Worm (Caenorhabditis elegans) whole organism, L2 larva: ENCODE results near the gene ttr-48.
A peak's percentile ranks its signal among the peaks of the same experiment; 100 is the strongest.

Experiments
- C34F6.9 ChIP-seq: fragments of 150-350 bp; optimal IDR thresholded peaks from 2 replicates; lab custom pipeline; 2014; ENCODE audit warnings: missing biosample characterization, missing genetic modification characterization
- F13H6.1 ChIP-seq: sonication (generic microtip); optimal IDR thresholded peaks from 2 replicates; lab custom pipeline; 2016; ENCODE audit warnings: missing genetic modification characterization, missing compliant biosample characterization
- R02D3.7 ChIP-seq: fragments of 150-350 bp; optimal IDR thresholded peaks from 2 replicates; lab custom pipeline; 2014; ENCODE audit warnings: missing biosample characterization, missing genetic modification characterization
- Y55F3AM.14 ChIP-seq: fragments of 200-800 bp; sonication (Bioruptor generic); optimal IDR thresholded peaks from 2 replicates; lab custom pipeline; 2018; ENCODE audit warnings: mild to moderate bottlenecking, missing genetic modification characterization, missing compliant biosample characterization
- alr-1 ChIP-seq: fragments of 150-350 bp; optimal IDR thresholded peaks from 2 replicates; lab custom pipeline; 2014; ENCODE audit warnings: missing biosample characterization, missing genetic modification characterization
- ama-1 ChIP-seq: fragments of 150-350 bp; optimal IDR thresholded peaks from 2 replicates; lab custom pipeline; 2018; ENCODE audit warnings: inconsistent platforms
- blmp-1 ChIP-seq: sonication (generic microtip); optimal IDR thresholded peaks from 2 replicates; lab custom pipeline; 2017; ENCODE audit warnings: missing genetic modification characterization, mild to moderate bottlenecking, missing compliant biosample characterization, antibody characterized with exemption, moderate library complexity; ENCODE audit not compliant: insufficient read depth
- ceh-16 ChIP-seq: fragments of 150-350 bp; optimal IDR thresholded peaks from 2 replicates; lab custom pipeline; 2014; ENCODE audit warnings: missing biosample characterization, missing genetic modification characterization
- dmd-4 ChIP-seq: sonication (generic microtip); optimal IDR thresholded peaks from 2 replicates; lab custom pipeline; 2017; ENCODE audit warnings: missing biosample characterization, missing genetic modification characterization
- egl-27 ChIP-seq: sonication (generic microtip); optimal IDR thresholded peaks from 3 replicates; lab custom pipeline; 2017; ENCODE audit warnings: missing biosample characterization, missing genetic modification reagents, missing genetic modification characterization
- elt-3 ChIP-seq: sonication (generic microtip); optimal IDR thresholded peaks from 2 replicates; lab custom pipeline; 2017; ENCODE audit warnings: missing biosample characterization, missing genetic modification characterization
- fos-1 ChIP-seq: fragments of 150-350 bp; optimal IDR thresholded peaks from 2 replicates; lab custom pipeline; 2014; ENCODE audit warnings: missing biosample characterization, missing genetic modification characterization
- gmeb-1 ChIP-seq: fragments of 150-350 bp; optimal IDR thresholded peaks from 2 replicates; lab custom pipeline; 2014; ENCODE audit warnings: missing biosample characterization, missing genetic modification characterization
- lin-11 ChIP-seq: fragments of 150-350 bp; sonication (generic microtip); optimal IDR thresholded peaks from 2 replicates; lab custom pipeline; 2014; ENCODE audit warnings: missing biosample characterization, missing genetic modification characterization, inconsistent platforms, mixed read lengths
- lin-13 ChIP-seq: fragments of 150-350 bp; optimal IDR thresholded peaks from 2 replicates; lab custom pipeline; 2014; ENCODE audit warnings: missing biosample characterization, missing genetic modification reagents, missing genetic modification characterization
- lin-39 ChIP-seq: fragments of 150-350 bp; optimal IDR thresholded peaks from 2 replicates; lab custom pipeline; 2014; ENCODE audit warnings: missing biosample characterization, missing genetic modification reagents, missing genetic modification characterization
- lsy-2 ChIP-seq, 2 experiments: fragments of 150-350 bp in 1 of 2; sonication (generic microtip) in 1 of 2; optimal IDR thresholded peaks; 2 replicates each; lab custom pipeline; 2014 to 2017; ENCODE audit warnings: missing biosample characterization in 2 of 2, missing genetic modification characterization in 2 of 2
- mab-5 ChIP-seq: fragments of 150-350 bp; optimal IDR thresholded peaks from 2 replicates; lab custom pipeline; 2014; ENCODE audit warnings: missing biosample characterization, missing genetic modification characterization
- mbf-1 ChIP-seq: sonication (generic microtip); optimal IDR thresholded peaks from 2 replicates; lab custom pipeline; 2017; ENCODE audit warnings: missing biosample characterization, missing genetic modification characterization
- mdl-1 ChIP-seq, 2 experiments: fragments of 150-350 bp in 1 of 2; sonication (generic microtip) in 1 of 2; optimal IDR thresholded peaks; 2 replicates each; lab custom pipeline; 2017; ENCODE audit warnings: missing biosample characterization in 2 of 2, missing genetic modification characterization in 2 of 2
- nhr-11 ChIP-seq: fragments of 150-350 bp; optimal IDR thresholded peaks from 2 replicates; lab custom pipeline; 2014; ENCODE audit warnings: missing biosample characterization, missing genetic modification characterization
- nhr-12 ChIP-seq: fragments of 150-350 bp; optimal IDR thresholded peaks from 2 replicates; lab custom pipeline; 2014; ENCODE audit warnings: missing biosample characterization, missing genetic modification characterization
- nhr-129 ChIP-seq: fragments of 150-350 bp; optimal IDR thresholded peaks from 2 replicates; lab custom pipeline; 2014; ENCODE audit warnings: missing biosample characterization, missing genetic modification characterization
- nhr-21 ChIP-seq: fragments of 150-350 bp; optimal IDR thresholded peaks from 2 replicates; lab custom pipeline; 2014; ENCODE audit warnings: missing biosample characterization, missing genetic modification characterization
- nhr-237 ChIP-seq: fragments of 150-350 bp; optimal IDR thresholded peaks from 2 replicates; lab custom pipeline; 2014; ENCODE audit warnings: missing biosample characterization, missing genetic modification characterization
- nhr-25 ChIP-seq: fragments of 150-350 bp; sonication (generic microtip); optimal IDR thresholded peaks from 3 replicates; lab custom pipeline; 2014; ENCODE audit warnings: missing biosample characterization, missing genetic modification characterization
- peb-1 ChIP-seq: fragments of 150-350 bp; optimal IDR thresholded peaks from 2 replicates; lab custom pipeline; 2014; ENCODE audit warnings: missing biosample characterization, missing genetic modification characterization
- sem-4 ChIP-seq: fragments of 150-350 bp; optimal IDR thresholded peaks from 2 replicates; lab custom pipeline; 2014; ENCODE audit warnings: missing biosample characterization, missing genetic modification reagents, missing genetic modification characterization
- skn-1 ChIP-seq: sonication (generic microtip); optimal IDR thresholded peaks from 2 replicates; lab custom pipeline; 2017; ENCODE audit warnings: missing biosample characterization, missing genetic modification characterization
- sma-9 ChIP-seq, 2 experiments: fragments of 150-350 bp in 1 of 2; sonication (generic microtip) in 1 of 2; optimal IDR thresholded peaks; 2 replicates each; lab custom pipeline; 2014 to 2016; ENCODE audit warnings: missing genetic modification characterization in 2 of 2, mild to moderate bottlenecking in 1 of 2, missing biosample characterization in 1 of 2, missing compliant biosample characterization in 1 of 2, missing genetic modification reagents in 1 of 2, moderate library complexity in 1 of 2
- unc-39 ChIP-seq: fragments of 150-350 bp; optimal IDR thresholded peaks from 2 replicates; lab custom pipeline; 2014; ENCODE audit warnings: missing biosample characterization, missing genetic modification characterization
- unc-55 ChIP-seq: fragments of 150-350 bp; sonication (generic microtip); optimal IDR thresholded peaks from 3 replicates; lab custom pipeline; 2014; ENCODE audit warnings: missing biosample characterization, missing genetic modification reagents, missing genetic modification characterization
- unc-62 ChIP-seq: fragments of 150-350 bp; optimal IDR thresholded peaks from 2 replicates; lab custom pipeline; 2014; ENCODE audit warnings: missing biosample characterization, missing genetic modification reagents, missing genetic modification characterization
- zag-1 ChIP-seq: fragments of 150-350 bp; optimal IDR thresholded peaks from 2 replicates; lab custom pipeline; 2014; ENCODE audit warnings: missing biosample characterization, missing genetic modification characterization
- ztf-1 ChIP-seq: fragments of 200-800 bp; sonication (Bioruptor generic); conservative IDR thresholded peaks from 2 replicates; pipeline ENCODE4 v1.3.6; 2022; ENCODE audit warnings: missing genetic modification characterization, missing compliant biosample characterization
- ztf-11 ChIP-seq: sonication (generic microtip); optimal IDR thresholded peaks from 2 replicates; lab custom pipeline; 2017; ENCODE audit warnings: missing biosample characterization, missing genetic modification characterization
- ztf-4 ChIP-seq: fragments of 150-350 bp; optimal IDR thresholded peaks from 2 replicates; lab custom pipeline; 2014; ENCODE audit warnings: missing biosample characterization, missing genetic modification characterization

Gene ttr-48

ce11 chrX:3828598-3829204 is 13.5 kb downstream of the ttr-48 start:
- TF ChIP-seq skn-1 = no peak

- TF ChIP-seq ztf-1 (GFP tag; lab: Robert Waterston, UW) (no peak), blmp-1 (tag; lab: Kevin White, UChicago) (no peak), fos-1 (tag; lab: Kevin White, UChicago) (no peak), nhr-237 (tag; lab: Kevin White, UChicago) (no peak), dmd-4 (tag; lab: Kevin White, UChicago) (no peak), mab-5 (tag; lab: Kevin White, UChicago) (no peak), sem-4 (tag; lab: Kevin White, UChicago) (no peak), gmeb-1 (tag; lab: Kevin White, UChicago) (no peak), alr-1 (tag; lab: Kevin White, UChicago) (no peak), lsy-2 (tag; optimal IDR thresholded peaks at IDR 0.05; lab: Kevin White, UChicago) (no peak), ztf-4 (tag; lab: Kevin White, UChicago) (no peak), elt-3 (no peak), Y55F3AM.14 (GFP tag; lab: Kevin White, UChicago) (no peak), egl-27 (tag; lab: Kevin White, UChicago) (no peak), F13H6.1 (tag; lab: Kevin White, UChicago) (no peak), nhr-12 (tag; lab: Kevin White, UChicago) (no peak)
- TF ChIP-seq, all 48 proteins: peak for 0
Observed at ce11 chrX:3827311-3827710, 14.9 kb downstream of the ttr-48 start.

ce11 chrX:3826863-3827262 is 15.4 kb downstream of the ttr-48 start, which contains the start of gene fkh-9:
Gene fkh-9, minus strand, starts transcription at chrX:3826963.
- TF ChIP-seq C34F6.9 (tag; lab: Kevin White, UChicago) = no peak
- no peak for TF ChIP-seq elt-3
- no peak for TF ChIP-seq mdl-1 (tag; optimal IDR thresholded peaks at IDR 0.05; lab: Kevin White, UChicago)
- no peak for TF ChIP-seq nhr-11
- TF ChIP-seq sma-9 (GFP tag; optimal IDR thresholded peaks at IDR 0.05; lab: Kevin White, UChicago) = no peak
- no peak for TF ChIP-seq sma-9 (tag; optimal IDR thresholded peaks at IDR 0.05; lab: Kevin White, UChicago)
- no peak for TF ChIP-seq nhr-25 (tag; lab: Kevin White, UChicago)
- TF ChIP-seq nhr-129 (tag; lab: Kevin White, UChicago) = no peak
- TF ChIP-seq gmeb-1 (tag; lab: Kevin White, UChicago) = no peak
- TF ChIP-seq ceh-16 (tag; lab: Kevin White, UChicago) = no peak
- no peak for TF ChIP-seq lin-39 (tag; lab: Kevin White, UChicago)
- no peak for TF ChIP-seq peb-1 (tag; lab: Kevin White, UChicago)
- TF ChIP-seq ztf-11 (tag; lab: Kevin White, UChicago) = no peak
- TF ChIP-seq zag-1 = no peak
- no peak for TF ChIP-seq unc-62 (GFP tag; lab: Kevin White, UChicago)
- no peak for TF ChIP-seq nhr-21 (tag; lab: Kevin White, UChicago)
- TF ChIP-seq R02D3.7 (tag; lab: Kevin White, UChicago) = no peak
- no peak for TF ChIP-seq lin-11 (tag; lab: Kevin White, UChicago)

ce11 chrX:3826172-3826571 is 16.1 kb downstream of the ttr-48 start:
- no peak for TF ChIP-seq lin-13 (GFP tag; lab: Kevin White, UChicago)
- TF ChIP-seq C34F6.9 (tag; lab: Kevin White, UChicago) = no peak
- no peak for TF ChIP-seq ama-1 (lab: Kevin White, UChicago)
- no peak for TF ChIP-seq mbf-1 (tag; lab: Kevin White, UChicago)
- TF ChIP-seq skn-1 = no peak
- TF ChIP-seq F13H6.1 (tag; lab: Kevin White, UChicago) = peak; percentile 73
- no peak for TF ChIP-seq unc-62 (GFP tag; lab: Kevin White, UChicago)
- no peak for TF ChIP-seq nhr-11
- TF ChIP-seq nhr-129 (tag; lab: Kevin White, UChicago) = peak; percentile 32
- no peak for TF ChIP-seq sma-9 (GFP tag; optimal IDR thresholded peaks at IDR 0.05; lab: Kevin White, UChicago)
- no peak for TF ChIP-seq sma-9 (tag; optimal IDR thresholded peaks at IDR 0.05; lab: Kevin White, UChicago)
- no peak for TF ChIP-seq dmd-4 (tag; lab: Kevin White, UChicago)
- TF ChIP-seq unc-39 (tag; lab: Kevin White, UChicago) = no peak
- TF ChIP-seq unc-55 (GFP tag; lab: Kevin White, UChicago) = no peak
